Worm (Caenorhabditis elegans) whole organism, L4/young adult: ENCODE results near the gene C50E10.1.

ENCODE experiments used
- dao-5 ChIP-seq: sonication (generic microtip); optimal IDR thresholded peaks from 2 replicates; lab custom pipeline; 2016; ENCODE audit warnings: missing genotype, missing genetic modification characterization, moderate library complexity, missing compliant biosample characterization
- him-1 ChIP-seq: sonication (generic microtip); optimal IDR thresholded peaks from 2 replicates; lab custom pipeline; 2016; ENCODE audit warnings: missing genotype, missing genetic modification reagents, missing genetic modification characterization, missing compliant biosample characterization

DNA sequence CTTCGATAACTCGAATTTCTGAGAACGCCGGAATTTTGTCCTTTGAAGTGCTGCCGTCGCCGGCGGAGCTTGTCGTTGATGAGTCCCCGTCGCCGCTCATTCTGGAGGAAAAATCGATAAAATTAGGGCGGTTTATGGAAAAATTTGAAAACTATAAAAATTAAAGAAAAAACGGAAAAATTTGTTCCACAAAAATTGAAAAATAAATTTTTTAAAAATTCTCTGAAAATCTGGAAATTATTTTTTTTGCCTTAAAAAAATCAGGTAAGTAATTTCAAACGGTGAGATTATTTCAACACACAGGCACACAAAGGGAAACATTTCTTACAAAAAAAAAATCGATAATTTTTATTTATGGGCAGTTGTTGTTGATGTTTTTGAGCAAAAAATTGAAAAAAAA lies 45.7 kb downstream of the C50E10.1 start, which contains the start of gene parn-2:
- TF ChIP-seq him-1 (tag; lab: Kevin White, UChicago) (no peak), dao-5 (tag; lab: Kevin White, UChicago) (no peak)
